Worm (Caenorhabditis elegans): ENCODE measurements around the gene fbxb-29.

DNA sequence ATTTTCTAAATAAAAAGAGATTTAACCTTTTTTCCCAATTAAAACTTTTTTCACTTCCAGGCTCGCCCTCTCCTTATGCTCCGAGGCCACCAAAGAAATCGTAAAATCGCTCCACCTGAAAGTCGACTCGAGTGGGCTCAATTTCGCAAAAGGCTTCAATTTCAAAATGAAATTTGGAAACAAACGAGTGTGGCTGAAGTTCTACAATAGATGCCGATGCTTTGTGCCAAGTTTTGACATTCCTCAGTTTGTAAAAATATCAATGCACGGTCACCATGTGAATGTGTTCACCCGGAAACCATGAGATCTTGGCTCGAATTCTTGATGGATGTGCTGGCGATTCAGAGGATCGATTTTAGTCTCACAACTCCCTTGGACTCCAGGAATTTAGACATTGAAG lies 27.3 kb upstream of the fbxb-29 start, which contains the start of gene M01D1.12:
- no peak for TF ChIP-seq sdc-2 (tag; optimal IDR thresholded peaks at IDR 0.05)
- TF ChIP-seq sox-2 (GFP tag; IDR thresholded peaks at IDR 0.05) = no peak
- no peak for TF ChIP-seq hlh-30 (tag; optimal IDR thresholded peaks at IDR 0.05; ENCODE audit: insufficient read depth)
- no peak for TF ChIP-seq ahr-1 (tag; optimal IDR thresholded peaks at IDR 0.05)
- no peak for TF ChIP-seq pax-1 (tag; optimal IDR thresholded peaks at IDR 0.05)

Data from whole organism, late embryonic.